Worm (Caenorhabditis elegans) whole organism, L4 larva: ENCODE measurements around the gene C16B8.3.

Source experiments
- nhr-11 ChIP-seq: fragments of 150-350 bp; optimal IDR thresholded peaks from 2 replicates; lab custom pipeline; 2014; ENCODE audit warnings: missing biosample characterization, missing genetic modification characterization
- snpc-4 ChIP-seq: fragments of 150-350 bp; optimal IDR thresholded peaks from 2 replicates; lab custom pipeline; 2014; ENCODE audit warnings: missing biosample characterization, missing genetic modification characterization
- zag-1 ChIP-seq: fragments of 150-350 bp; optimal IDR thresholded peaks from 2 replicates; lab custom pipeline; 2014; ENCODE audit warnings: missing biosample characterization, missing genetic modification characterization

ce11 chrX:4008922-4009321 is 40.5 kb upstream of the C16B8.3 start:
- no peak for TF ChIP-seq snpc-4
- TF ChIP-seq nhr-11 (tag; lab: Kevin White, UChicago): no peak
- TF ChIP-seq zag-1: no peak
